Fruit fly (Drosophila melanogaster) whole organism, embryonic: ENCODE results near the gene CG33702.

Experiments used
- Adf1 ChIP-seq: fragments of 200-800 bp; sonication (Bioruptor generic); IDR thresholded peaks from 2 replicates; pipeline ENCODE4 v1.3.6; 2022; ENCODE audit warnings: missing biosample characterization, missing genetic modification characterization
- Atf6 ChIP-seq: fragments of 200-800 bp; sonication (Bioruptor generic); IDR thresholded peaks from 2 replicates; pipeline ENCODE4 v1.3.6; 2022; ENCODE audit warnings: missing biosample characterization, missing genetic modification characterization
- Awh ChIP-seq: fragments of 200-800 bp; sonication (Bioruptor generic); IDR thresholded peaks from 2 replicates; pipeline ENCODE4, ENCODE4 v1.3.6; 2022; ENCODE audit warnings: missing biosample characterization, missing genetic modification characterization
- B-H2 ChIP-seq: fragments of 200-800 bp; sonication (Bioruptor generic); optimal IDR thresholded peaks from 2 replicates; lab custom pipeline; 2018; ENCODE audit warnings: missing biosample characterization, mild to moderate bottlenecking, missing genetic modification characterization
- Bgb ChIP-seq: fragments of 200-800 bp; sonication (Bioruptor generic); IDR thresholded peaks from 2 replicates; pipeline ENCODE4 v1.3.6; 2022; ENCODE audit warnings: missing biosample characterization, missing genetic modification characterization; ENCODE audit not compliant: partially characterized antibody
- BtbVII ChIP-seq: fragments of 200-800 bp; sonication (Bioruptor generic); optimal IDR thresholded peaks from 3 replicates; lab custom pipeline; 2017; ENCODE audit warnings: missing biosample characterization, mild to moderate bottlenecking, missing genetic modification characterization
- CG10654 ChIP-seq: fragments of 200-800 bp; sonication (Bioruptor generic); optimal IDR thresholded peaks from 2 replicates; lab custom pipeline; 2016; ENCODE audit warnings: missing biosample characterization, missing genetic modification characterization
- CG10959 ChIP-seq: fragments of 200-800 bp; sonication (Bioruptor generic); IDR thresholded peaks from 2 replicates; pipeline ENCODE4 v1.3.6; 2022; ENCODE audit warnings: missing biosample characterization, missing genetic modification characterization
- CG15696 ChIP-seq: fragments of 200-800 bp; sonication (Bioruptor generic); optimal IDR thresholded peaks from 2 replicates; lab custom pipeline; 2019; ENCODE audit warnings: missing biosample characterization, mild to moderate bottlenecking, missing genetic modification characterization, moderate library complexity
- CG17829 ChIP-seq: fragments of 200-800 bp; optimal IDR thresholded peaks from 2 replicates; lab custom pipeline; 2019; ENCODE audit warnings: missing biosample characterization, mild to moderate bottlenecking, missing genetic modification characterization, moderate library complexity
- CG17912 ChIP-seq: fragments of 200-800 bp; sonication (Bioruptor generic); optimal IDR thresholded peaks from 2 replicates; lab custom pipeline; 2018; ENCODE audit warnings: missing biosample characterization, mild to moderate bottlenecking, missing genetic modification characterization
- CG2712 ChIP-seq: fragments of 200-800 bp; optimal IDR thresholded peaks from 3 replicates; lab custom pipeline; 2019; ENCODE audit warnings: missing biosample characterization, mild to moderate bottlenecking, missing genetic modification characterization, moderate library complexity
- CG2875 ChIP-seq: fragments of 200-800 bp; sonication (Bioruptor generic); optimal IDR thresholded peaks from 2 replicates; lab custom pipeline; 2017; ENCODE audit warnings: missing biosample characterization, mild to moderate bottlenecking, missing genetic modification characterization, missing genetic modification reagents
- CG30403 ChIP-seq: fragments of 200-800 bp; sonication (Bioruptor generic); optimal IDR thresholded peaks from 3 replicates; lab custom pipeline; 2016; ENCODE audit warnings: missing biosample characterization, missing genetic modification characterization
- CG32532 ChIP-seq: fragments of 200-800 bp; sonication (Bioruptor generic); IDR thresholded peaks from 2 replicates; pipeline ENCODE4 v1.3.6; 2022; ENCODE audit warnings: missing biosample characterization, missing genetic modification characterization
- CG43689 ChIP-seq: fragments of 200-800 bp; sonication (Bioruptor generic); IDR thresholded peaks from 2 replicates; pipeline ENCODE4 v1.3.6; 2022; ENCODE audit warnings: missing biosample characterization, missing genetic modification characterization
- CG6254 ChIP-seq: fragments of 200-800 bp; sonication (Bioruptor generic); optimal IDR thresholded peaks from 3 replicates; lab custom pipeline; 2017; ENCODE audit warnings: mild to moderate bottlenecking, missing biosample characterization, missing genetic modification reagents, missing genetic modification characterization
- CG6791 ChIP-seq: fragments of 200-800 bp; sonication (Bioruptor generic); IDR thresholded peaks from 3 replicates; pipeline ENCODE4 v1.3.6; 2022; ENCODE audit warnings: missing biosample characterization, missing genetic modification characterization; ENCODE audit not compliant: partially characterized antibody
- CG9727 ChIP-seq: fragments of 200-800 bp; sonication (Bioruptor generic); optimal IDR thresholded peaks from 3 replicates; lab custom pipeline; 2017; ENCODE audit warnings: missing biosample characterization, mild to moderate bottlenecking, missing genetic modification characterization
- CG9797 ChIP-seq: fragments of 200-800 bp; sonication (Bioruptor generic); optimal IDR thresholded peaks from 3 replicates; lab custom pipeline; 2018; ENCODE audit warnings: missing biosample characterization, mild to moderate bottlenecking, missing genetic modification characterization
- CG9817 ChIP-seq: fragments of 200-800 bp; sonication (Bioruptor generic); optimal IDR thresholded peaks from 2 replicates; lab custom pipeline; 2018; ENCODE audit warnings: missing biosample characterization, mild to moderate bottlenecking, missing genetic modification characterization, moderate library complexity
- CG9932 ChIP-seq: fragments of 200-800 bp; sonication (Bioruptor generic); IDR thresholded peaks from 2 replicates; pipeline ENCODE4 v1.3.6; 2022; ENCODE audit warnings: missing biosample characterization, missing genetic modification characterization
- CoRest ChIP-seq: fragments of 200-800 bp; sonication (Bioruptor generic); optimal IDR thresholded peaks from 3 replicates; lab custom pipeline; 2018; ENCODE audit warnings: missing biosample characterization, mild to moderate bottlenecking, missing genetic modification characterization, moderate library complexity
- D19A ChIP-seq: fragments of 200-800 bp; optimal IDR thresholded peaks from 3 replicates; lab custom pipeline; 2019; ENCODE audit warnings: missing biosample characterization, mild to moderate bottlenecking, missing genetic modification characterization, moderate library complexity
- Dad ChIP-seq: fragments of 200-800 bp; sonication (Bioruptor generic); optimal IDR thresholded peaks from 3 replicates; lab custom pipeline; 2016; ENCODE audit warnings: missing biosample characterization, missing genetic modification characterization
- Dbx ChIP-seq: fragments of 200-800 bp; sonication (Bioruptor generic); IDR thresholded peaks from 3 replicates; pipeline ENCODE4 v1.3.6; 2022; ENCODE audit warnings: missing biosample characterization, missing genetic modification characterization
- Fer3 ChIP-seq: fragments of 200-800 bp; sonication (Bioruptor generic); optimal IDR thresholded peaks from 2 replicates; lab custom pipeline; 2018; ENCODE audit warnings: missing biosample characterization, mild to moderate bottlenecking, missing genetic modification characterization, moderate library complexity
- HLHmδ ChIP-seq: fragments of 200-800 bp; sonication (Bioruptor generic); optimal IDR thresholded peaks from 2 replicates; lab custom pipeline; 2018; ENCODE audit warnings: missing biosample characterization, mild to moderate bottlenecking, missing genetic modification characterization, moderate library complexity
- Hmr ChIP-seq: fragments of 200-800 bp; sonication (Bioruptor generic); optimal IDR thresholded peaks from 3 replicates; lab custom pipeline; 2017; ENCODE audit warnings: mild to moderate bottlenecking, missing biosample characterization, missing genetic modification reagents, missing genetic modification characterization
- Meics ChIP-seq: fragments of 200-800 bp; sonication (Bioruptor generic); optimal IDR thresholded peaks from 2 replicates; lab custom pipeline; 2017; ENCODE audit warnings: missing biosample characterization, mild to moderate bottlenecking, missing genetic modification characterization
- Sry-β ChIP-seq: fragments of 200-800 bp; sonication (Bioruptor generic); optimal IDR thresholded peaks from 2 replicates; lab custom pipeline; 2018; ENCODE audit warnings: missing biosample characterization, mild to moderate bottlenecking, missing genetic modification characterization, moderate library complexity
- Xrp1 ChIP-seq: fragments of 200-800 bp; sonication (Bioruptor generic); IDR thresholded peaks from 2 replicates; pipeline ENCODE4 v1.3.6; 2022; ENCODE audit warnings: missing biosample characterization, missing genetic modification characterization
- ara ChIP-seq: fragments of 200-800 bp; sonication (Bioruptor generic); IDR thresholded peaks from 2 replicates; pipeline ENCODE4 v1.3.6; 2022; ENCODE audit warnings: missing biosample characterization, missing genetic modification characterization
- ash1 ChIP-seq: fragments of 200-800 bp; sonication (Bioruptor generic); optimal IDR thresholded peaks from 2 replicates; lab custom pipeline; 2018; ENCODE audit warnings: missing biosample characterization, mild to moderate bottlenecking, missing genetic modification characterization
- bbx ChIP-seq: fragments of 200-800 bp; sonication (Bioruptor generic); IDR thresholded peaks from 2 replicates; pipeline ENCODE4 v1.3.6; 2022; ENCODE audit warnings: missing biosample characterization, missing genetic modification characterization; ENCODE audit not compliant: partially characterized antibody
- cas ChIP-seq: fragments of 200-800 bp; sonication (Bioruptor generic); IDR thresholded peaks from 2 replicates; pipeline ENCODE4 v1.3.6; 2022; ENCODE audit warnings: missing biosample characterization, missing genetic modification characterization
- dm ChIP-seq: fragments of 200-800 bp; sonication (Bioruptor generic); optimal IDR thresholded peaks from 3 replicates; lab custom pipeline; 2016; ENCODE audit warnings: missing biosample characterization, missing genetic modification characterization
- dmrt11E ChIP-seq: fragments of 200-800 bp; sonication (Bioruptor generic); optimal IDR thresholded peaks from 3 replicates; lab custom pipeline; 2018; ENCODE audit warnings: missing biosample characterization, mild to moderate bottlenecking, missing genetic modification characterization, moderate library complexity
- gt ChIP-seq: fragments of 200-800 bp; sonication (Bioruptor generic); IDR thresholded peaks from 2 replicates; pipeline ENCODE4 v1.3.6; 2022; ENCODE audit warnings: missing biosample characterization, missing genetic modification characterization
- hkb ChIP-seq, 2 experiments: fragments of 200-800 bp in 1 of 2; fragments of >200 bp in 1 of 2; sonication (Bioruptor generic) in 1 of 2; IDR thresholded peaks in 1 of 2; optimal IDR thresholded peaks in 1 of 2; 2 replicates each; pipeline versions ENCODE4 v1.3.6 to Lab custom; 2017 to 2022; ENCODE audit warnings: missing biosample characterization in 1 of 2, missing genetic modification characterization in 1 of 2
- jigr1 ChIP-seq: fragments of 200-800 bp; sonication (Bioruptor generic); IDR thresholded peaks from 3 replicates; pipeline ENCODE4 v1.3.6; 2022; ENCODE audit warnings: missing biosample characterization, missing genetic modification characterization
- kni ChIP-seq: fragments of 200-800 bp; sonication (Bioruptor generic); optimal IDR thresholded peaks from 3 replicates; lab custom pipeline; 2017; ENCODE audit warnings: mild to moderate bottlenecking, missing biosample characterization, missing genetic modification reagents, missing genetic modification characterization
- nerfin-2 ChIP-seq: fragments of 200-800 bp; sonication (Bioruptor generic); IDR thresholded peaks from 2 replicates; pipeline ENCODE4 v1.3.6; 2022; ENCODE audit warnings: missing biosample characterization, missing genetic modification characterization; ENCODE audit not compliant: partially characterized antibody
- oc ChIP-seq: fragments of 200-800 bp; sonication (Bioruptor generic); optimal IDR thresholded peaks from 2 replicates; lab custom pipeline; 2018; ENCODE audit warnings: missing biosample characterization, mild to moderate bottlenecking, missing genetic modification characterization, moderate library complexity
- otp ChIP-seq: fragments of 200-800 bp; sonication (Bioruptor generic); IDR thresholded peaks from 3 replicates; pipeline ENCODE4, ENCODE4 v1.3.6; 2022; ENCODE audit warnings: missing biosample characterization, missing genetic modification characterization
- psq ChIP-seq: fragments of 200-800 bp; sonication (Bioruptor generic); optimal IDR thresholded peaks from 2 replicates; lab custom pipeline; 2017; ENCODE audit warnings: missing biosample characterization, missing genetic modification characterization
- trem ChIP-seq: fragments of 200-800 bp; optimal IDR thresholded peaks from 3 replicates; lab custom pipeline; 2019; ENCODE audit warnings: missing biosample characterization, mild to moderate bottlenecking, missing genetic modification characterization, moderate library complexity
- wdn ChIP-seq: fragments of 200-800 bp; sonication (Bioruptor generic); IDR thresholded peaks from 2 replicates; pipeline ENCODE4 v1.3.6; 2022; ENCODE audit warnings: missing biosample characterization, missing genetic modification characterization

Gene CG33702

dm6 chr3L:9505007-9505712 lies 8.0 kb downstream of the CG33702 start, which contains the start of gene path (continued):
- TF ChIP-seq CG32532 (peak; percentile 30; the same call in 1 of the 2 replicates), CG10959 (GFP tag; lab: Robert Waterston, UW) (no peak), Sry-β (peak; percentile 94), Bgb (GFP tag; lab: Robert Waterston, UW) (peak; percentile 51; the same call in 1 of the 2 replicates), CG9932 (no peak), CG10654 (peak; percentile 29), nerfin-2 (GFP tag; lab: Robert Waterston, UW) (0 out of 2 replicates have a peak, but pooled peaks have one; percentile 26), Fer3 (tag; lab: Kevin White, UChicago) (peak; percentile 34), ash1 (GFP tag; lab: Kevin White, UChicago) (peak; percentile 7), Hmr (GFP tag; lab: Kevin White, UChicago) (peak; percentile 26), CG17912 (GFP tag; lab: Kevin White, UChicago) (peak; percentile 49), cas (GFP tag; lab: Robert Waterston, UW) (no peak), gt (GFP tag; lab: Robert Waterston, UW) (no peak), CG17829 (peak; percentile 78), oc (peak; percentile 6), dm (GFP tag; lab: Kevin White, UChicago) (peak; percentile 57), Xrp1 (peak; percentile 48; the same call in 1 of the 2 replicates), BtbVII (GFP tag; lab: Kevin White, UChicago) (peak; percentile 39), hkb (optimal IDR thresholded peaks at IDR 0.05; lab: Kevin White, UChicago) (no peak), hkb (GFP tag; IDR thresholded peaks at IDR 0.05; lab: Robert Waterston, UW) (no peak), CG9797 (GFP tag; lab: Kevin White, UChicago) (no peak), Meics (GFP tag; lab: Kevin White, UChicago) (peak; percentile 66), D19A (tag; lab: Kevin White, UChicago) (peak; percentile 58), kni (GFP tag; lab: Kevin White, UChicago) (peak; percentile 29), dmrt11E (tag; lab: Kevin White, UChicago) (peak; percentile 50), CG9817 (tag; lab: Kevin White, UChicago) (no peak), Awh (GFP tag; lab: Robert Waterston, UW) (peak; percentile 10; the same call in 1 of the 2 replicates), CG30403 (GFP tag; lab: Kevin White, UChicago) (peak; percentile 35), CG15696 (tag; lab: Kevin White, UChicago) (peak; percentile 31), CG9727 (peak; percentile 64), CG2712 (tag; lab: Kevin White, UChicago) (peak; percentile 79), CG43689 (GFP tag; lab: Robert Waterston, UW) (no peak), Atf6 (GFP tag; lab: Robert Waterston, UW) (0 out of 2 replicates have a peak, but pooled peaks have one; percentile 24), wdn (no peak), otp (GFP tag; lab: Robert Waterston, UW) (peak; percentile 50; the same call in 1 of the 3 replicates), CG6791 (peak; percentile 35; the same call in 1 of the 3 replicates), psq (GFP tag; lab: Kevin White, UChicago) (no peak), trem (tag; lab: Kevin White, UChicago) (peak; percentile 67), B-H2 (peak; percentile 43), jigr1 (GFP tag; lab: Robert Waterston, UW) (no peak), CG6254 (GFP tag; lab: Kevin White, UChicago) (peak; percentile 22), HLHmδ (GFP tag; lab: Kevin White, UChicago) (peak; percentile 31), CoRest (tag; lab: Kevin White, UChicago) (peak; percentile 19), Dbx (GFP tag; lab: Robert Waterston, UW) (peak; percentile 58; the same call in 1 of the 3 replicates), ara (GFP tag; lab: Robert Waterston, UW) (0 out of 2 replicates have a peak, but pooled peaks have one; percentile 20), Adf1 (GFP tag; lab: Robert Waterston, UW) (0 out of 2 replicates have a peak, but pooled peaks have one; percentile 16), CG2875 (GFP tag; lab: Kevin White, UChicago) (no peak), bbx (GFP tag; lab: Robert Waterston, UW) (peak; percentile 67; the same call in 1 of the 2 replicates), Dad (GFP tag; lab: Kevin White, UChicago) (no peak)
